Worm (Caenorhabditis elegans) whole organism, L2 larva: ENCODE data around the gene dnpp-1.

Source experiments
- C34F6.9 ChIP-seq: fragments of 150-350 bp; optimal IDR thresholded peaks from 2 replicates; lab custom pipeline; 2014; ENCODE audit warnings: missing biosample characterization, missing genetic modification characterization
- F13H6.1 ChIP-seq: sonication (generic microtip); optimal IDR thresholded peaks from 2 replicates; lab custom pipeline; 2016; ENCODE audit warnings: missing genetic modification characterization, missing compliant biosample characterization
- R02D3.7 ChIP-seq: fragments of 150-350 bp; optimal IDR thresholded peaks from 2 replicates; lab custom pipeline; 2014; ENCODE audit warnings: missing biosample characterization, missing genetic modification characterization
- Y55F3AM.14 ChIP-seq: fragments of 200-800 bp; sonication (Bioruptor generic); optimal IDR thresholded peaks from 2 replicates; lab custom pipeline; 2018; ENCODE audit warnings: mild to moderate bottlenecking, missing genetic modification characterization, missing compliant biosample characterization
- ZK546.5 ChIP-seq: sonication (generic microtip); optimal IDR thresholded peaks from 2 replicates; lab custom pipeline; 2017; ENCODE audit warnings: missing biosample characterization, missing genetic modification characterization
- alr-1 ChIP-seq: fragments of 150-350 bp; optimal IDR thresholded peaks from 2 replicates; lab custom pipeline; 2014; ENCODE audit warnings: missing biosample characterization, missing genetic modification characterization
- aly-2 ChIP-seq: fragments of 150-350 bp; optimal IDR thresholded peaks from 2 replicates; lab custom pipeline; 2014; ENCODE audit warnings: missing biosample characterization, missing genetic modification characterization
- ama-1 ChIP-seq: fragments of 150-350 bp; optimal IDR thresholded peaks from 2 replicates; lab custom pipeline; 2018; ENCODE audit warnings: inconsistent platforms
- blmp-1 ChIP-seq: sonication (generic microtip); optimal IDR thresholded peaks from 2 replicates; lab custom pipeline; 2017; ENCODE audit warnings: missing genetic modification characterization, mild to moderate bottlenecking, missing compliant biosample characterization, antibody characterized with exemption, moderate library complexity; ENCODE audit not compliant: insufficient read depth
- ceh-16 ChIP-seq: fragments of 150-350 bp; optimal IDR thresholded peaks from 2 replicates; lab custom pipeline; 2014; ENCODE audit warnings: missing biosample characterization, missing genetic modification characterization
- ceh-82 ChIP-seq: fragments of 150-350 bp; optimal IDR thresholded peaks from 2 replicates; lab custom pipeline; 2014; ENCODE audit warnings: missing biosample characterization, missing genetic modification characterization
- egl-27 ChIP-seq: sonication (generic microtip); optimal IDR thresholded peaks from 3 replicates; lab custom pipeline; 2017; ENCODE audit warnings: missing biosample characterization, missing genetic modification reagents, missing genetic modification characterization
- elt-1 ChIP-seq: fragments of 150-350 bp; optimal IDR thresholded peaks from 2 replicates; lab custom pipeline; 2014; ENCODE audit warnings: missing biosample characterization, missing genetic modification characterization
- elt-3 ChIP-seq: sonication (generic microtip); optimal IDR thresholded peaks from 2 replicates; lab custom pipeline; 2017; ENCODE audit warnings: missing biosample characterization, missing genetic modification characterization
- gmeb-1 ChIP-seq: fragments of 150-350 bp; optimal IDR thresholded peaks from 2 replicates; lab custom pipeline; 2014; ENCODE audit warnings: missing biosample characterization, missing genetic modification characterization
- lin-11 ChIP-seq: fragments of 150-350 bp; sonication (generic microtip); optimal IDR thresholded peaks from 2 replicates; lab custom pipeline; 2014; ENCODE audit warnings: missing biosample characterization, missing genetic modification characterization, inconsistent platforms, mixed read lengths
- lin-13 ChIP-seq: fragments of 150-350 bp; optimal IDR thresholded peaks from 2 replicates; lab custom pipeline; 2014; ENCODE audit warnings: missing biosample characterization, missing genetic modification reagents, missing genetic modification characterization
- lin-39 ChIP-seq: fragments of 150-350 bp; optimal IDR thresholded peaks from 2 replicates; lab custom pipeline; 2014; ENCODE audit warnings: missing biosample characterization, missing genetic modification reagents, missing genetic modification characterization
- lsy-2 ChIP-seq, 2 experiments: fragments of 150-350 bp in 1 of 2; sonication (generic microtip) in 1 of 2; optimal IDR thresholded peaks; 2 replicates each; lab custom pipeline; 2014 to 2017; ENCODE audit warnings: missing biosample characterization in 2 of 2, missing genetic modification characterization in 2 of 2
- mbf-1 ChIP-seq: sonication (generic microtip); optimal IDR thresholded peaks from 2 replicates; lab custom pipeline; 2017; ENCODE audit warnings: missing biosample characterization, missing genetic modification characterization
- mdl-1 ChIP-seq, 2 experiments: fragments of 150-350 bp in 1 of 2; sonication (generic microtip) in 1 of 2; optimal IDR thresholded peaks; 2 replicates each; lab custom pipeline; 2017; ENCODE audit warnings: missing biosample characterization in 2 of 2, missing genetic modification characterization in 2 of 2
- nhr-11 ChIP-seq: fragments of 150-350 bp; optimal IDR thresholded peaks from 2 replicates; lab custom pipeline; 2014; ENCODE audit warnings: missing biosample characterization, missing genetic modification characterization
- nhr-12 ChIP-seq: fragments of 150-350 bp; optimal IDR thresholded peaks from 2 replicates; lab custom pipeline; 2014; ENCODE audit warnings: missing biosample characterization, missing genetic modification characterization
- nhr-129 ChIP-seq: fragments of 150-350 bp; optimal IDR thresholded peaks from 2 replicates; lab custom pipeline; 2014; ENCODE audit warnings: missing biosample characterization, missing genetic modification characterization
- nhr-21 ChIP-seq: fragments of 150-350 bp; optimal IDR thresholded peaks from 2 replicates; lab custom pipeline; 2014; ENCODE audit warnings: missing biosample characterization, missing genetic modification characterization
- nhr-23 ChIP-seq: fragments of 150-350 bp; optimal IDR thresholded peaks from 2 replicates; lab custom pipeline; 2014; ENCODE audit warnings: missing biosample characterization, missing genetic modification reagents, missing genetic modification characterization
- nhr-237 ChIP-seq: fragments of 150-350 bp; optimal IDR thresholded peaks from 2 replicates; lab custom pipeline; 2014; ENCODE audit warnings: missing biosample characterization, missing genetic modification characterization
- nhr-6 ChIP-seq: fragments of 150-350 bp; optimal IDR thresholded peaks from 2 replicates; lab custom pipeline; 2014; ENCODE audit warnings: missing biosample characterization, missing genetic modification characterization
- nhr-77 ChIP-seq: fragments of 150-350 bp; optimal IDR thresholded peaks from 2 replicates; lab custom pipeline; 2014; ENCODE audit warnings: missing biosample characterization, missing genetic modification characterization
- peb-1 ChIP-seq: fragments of 150-350 bp; optimal IDR thresholded peaks from 2 replicates; lab custom pipeline; 2014; ENCODE audit warnings: missing biosample characterization, missing genetic modification characterization
- skn-1 ChIP-seq: sonication (generic microtip); optimal IDR thresholded peaks from 2 replicates; lab custom pipeline; 2017; ENCODE audit warnings: missing biosample characterization, missing genetic modification characterization
- sma-9 ChIP-seq, 2 experiments: fragments of 150-350 bp in 1 of 2; sonication (generic microtip) in 1 of 2; optimal IDR thresholded peaks; 2 replicates each; lab custom pipeline; 2014 to 2016; ENCODE audit warnings: missing genetic modification characterization in 2 of 2, mild to moderate bottlenecking in 1 of 2, missing biosample characterization in 1 of 2, missing compliant biosample characterization in 1 of 2, missing genetic modification reagents in 1 of 2, moderate library complexity in 1 of 2
- snpc-4 ChIP-seq: fragments of 150-350 bp; optimal IDR thresholded peaks from 2 replicates; lab custom pipeline; 2014; ENCODE audit warnings: missing biosample characterization, missing genetic modification characterization
- unc-39 ChIP-seq: fragments of 150-350 bp; optimal IDR thresholded peaks from 2 replicates; lab custom pipeline; 2014; ENCODE audit warnings: missing biosample characterization, missing genetic modification characterization
- unc-55 ChIP-seq: fragments of 150-350 bp; sonication (generic microtip); optimal IDR thresholded peaks from 3 replicates; lab custom pipeline; 2014; ENCODE audit warnings: missing biosample characterization, missing genetic modification reagents, missing genetic modification characterization
- unc-62 ChIP-seq: fragments of 150-350 bp; optimal IDR thresholded peaks from 2 replicates; lab custom pipeline; 2014; ENCODE audit warnings: missing biosample characterization, missing genetic modification reagents, missing genetic modification characterization
- zag-1 ChIP-seq: fragments of 150-350 bp; optimal IDR thresholded peaks from 2 replicates; lab custom pipeline; 2014; ENCODE audit warnings: missing biosample characterization, missing genetic modification characterization
- ztf-1 ChIP-seq: fragments of 200-800 bp; sonication (Bioruptor generic); conservative IDR thresholded peaks from 2 replicates; pipeline ENCODE4 v1.3.6; 2022; ENCODE audit warnings: missing genetic modification characterization, missing compliant biosample characterization
- ztf-11 ChIP-seq: sonication (generic microtip); optimal IDR thresholded peaks from 2 replicates; lab custom pipeline; 2017; ENCODE audit warnings: missing biosample characterization, missing genetic modification characterization

The dnpp-1 gene

DNA sequence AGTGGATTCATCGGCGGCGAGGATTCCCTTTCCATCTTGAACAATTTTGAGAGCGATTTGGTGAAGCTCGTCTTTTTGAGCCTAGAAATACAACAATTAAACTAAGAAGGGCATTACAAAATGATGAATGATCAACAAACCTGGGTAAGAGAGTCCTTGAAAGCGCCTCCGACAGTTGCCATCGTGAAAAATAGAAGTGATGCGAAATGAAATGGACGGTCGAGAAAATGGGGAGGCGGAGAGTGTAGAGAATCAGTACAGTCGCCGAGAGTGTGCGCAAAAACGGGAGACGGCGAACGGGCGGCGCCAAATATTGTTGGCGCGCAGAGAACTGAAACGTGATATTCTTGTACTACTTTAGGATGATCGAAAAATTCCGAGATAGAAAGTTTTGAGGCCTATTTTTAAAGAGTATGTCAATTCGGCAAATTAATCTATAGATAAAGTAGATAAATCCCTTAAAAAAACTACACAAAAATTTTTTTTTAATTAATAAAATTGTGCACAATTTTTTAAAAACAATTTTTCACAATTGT is 12.6 kb upstream of the dnpp-1 start, which contains the start of gene aldo-2 (continued):
- TF ChIP-seq peb-1 (tag; lab: Kevin White, UChicago), result no peak
- no peak for TF ChIP-seq lin-11 (tag; lab: Kevin White, UChicago)
- TF ChIP-seq lin-39, result no peak
- peak; percentile 86 for TF ChIP-seq ama-1 (lab: Kevin White, UChicago)
- TF ChIP-seq nhr-21 (tag; lab: Kevin White, UChicago), result peak; percentile 25
- TF ChIP-seq F13H6.1 (tag; lab: Kevin White, UChicago), result peak; percentile 15
- no peak for TF ChIP-seq egl-27 (tag; lab: Kevin White, UChicago)
- TF ChIP-seq elt-3, result no peak
- TF ChIP-seq alr-1 (tag; lab: Kevin White, UChicago), result no peak
- TF ChIP-seq elt-1 (tag; lab: Kevin White, UChicago), result no peak
- TF ChIP-seq unc-55 (GFP tag; lab: Kevin White, UChicago), result no peak
- TF ChIP-seq nhr-11 (tag; lab: Kevin White, UChicago), result no peak
- TF ChIP-seq ceh-16 (tag; lab: Kevin White, UChicago), result peak; percentile 9
- no peak for TF ChIP-seq mbf-1 (tag; lab: Kevin White, UChicago)
- peak; percentile 23 for TF ChIP-seq gmeb-1 (tag; lab: Kevin White, UChicago)
- TF ChIP-seq blmp-1 (tag; lab: Kevin White, UChicago), result peak; percentile 6
- no peak for TF ChIP-seq R02D3.7 (tag; lab: Kevin White, UChicago)
- TF ChIP-seq nhr-12 (tag; lab: Kevin White, UChicago), result no peak
- TF ChIP-seq snpc-4 (tag; lab: Kevin White, UChicago), result no peak

DNA sequence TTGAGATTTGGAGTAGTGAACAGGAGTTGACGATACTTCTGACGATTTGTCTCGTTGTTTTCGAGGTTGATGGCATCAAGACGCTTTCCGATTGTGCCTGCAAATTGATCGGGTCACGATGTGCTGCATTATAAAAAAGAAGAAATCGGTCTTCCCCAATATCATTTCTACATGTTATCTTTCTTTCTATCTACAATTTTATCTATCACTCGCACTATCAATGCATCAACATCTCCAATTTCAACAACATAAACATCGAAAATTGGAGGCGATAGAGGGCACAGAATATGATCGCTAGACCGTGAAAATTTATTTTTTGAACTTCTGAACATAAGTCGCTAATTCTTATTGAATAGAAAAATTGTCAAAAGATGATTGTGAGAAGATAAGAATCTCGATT is 12.1 kb upstream of the dnpp-1 start:
- TF ChIP-seq nhr-237, result no peak
- TF ChIP-seq ztf-1 (GFP tag; lab: Robert Waterston, UW), result no peak
- peak; percentile 5 for TF ChIP-seq lin-13 (GFP tag; lab: Kevin White, UChicago)

DNA sequence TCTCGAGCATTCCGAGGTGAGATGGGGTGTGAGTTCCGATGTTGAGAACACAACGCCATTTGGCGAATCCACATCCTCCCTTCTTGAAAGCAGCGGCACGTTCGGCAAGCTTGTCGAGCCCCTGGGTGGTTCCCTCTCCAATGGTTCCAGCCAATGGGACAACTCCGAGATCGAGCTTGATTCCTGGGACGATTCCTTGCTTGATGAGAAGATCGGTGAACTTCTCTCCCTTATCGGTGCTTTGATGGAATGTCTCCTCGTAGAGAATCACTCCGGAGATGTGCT is 11.8 kb upstream of the dnpp-1 start:
- TF ChIP-seq sma-9 (GFP tag; optimal IDR thresholded peaks at IDR 0.05; lab: Kevin White, UChicago) (no peak), sma-9 (tag; optimal IDR thresholded peaks at IDR 0.05; lab: Kevin White, UChicago) (no peak), nhr-11 (tag; lab: Kevin White, UChicago) (no peak), nhr-21 (tag; lab: Kevin White, UChicago) (no peak)

DNA sequence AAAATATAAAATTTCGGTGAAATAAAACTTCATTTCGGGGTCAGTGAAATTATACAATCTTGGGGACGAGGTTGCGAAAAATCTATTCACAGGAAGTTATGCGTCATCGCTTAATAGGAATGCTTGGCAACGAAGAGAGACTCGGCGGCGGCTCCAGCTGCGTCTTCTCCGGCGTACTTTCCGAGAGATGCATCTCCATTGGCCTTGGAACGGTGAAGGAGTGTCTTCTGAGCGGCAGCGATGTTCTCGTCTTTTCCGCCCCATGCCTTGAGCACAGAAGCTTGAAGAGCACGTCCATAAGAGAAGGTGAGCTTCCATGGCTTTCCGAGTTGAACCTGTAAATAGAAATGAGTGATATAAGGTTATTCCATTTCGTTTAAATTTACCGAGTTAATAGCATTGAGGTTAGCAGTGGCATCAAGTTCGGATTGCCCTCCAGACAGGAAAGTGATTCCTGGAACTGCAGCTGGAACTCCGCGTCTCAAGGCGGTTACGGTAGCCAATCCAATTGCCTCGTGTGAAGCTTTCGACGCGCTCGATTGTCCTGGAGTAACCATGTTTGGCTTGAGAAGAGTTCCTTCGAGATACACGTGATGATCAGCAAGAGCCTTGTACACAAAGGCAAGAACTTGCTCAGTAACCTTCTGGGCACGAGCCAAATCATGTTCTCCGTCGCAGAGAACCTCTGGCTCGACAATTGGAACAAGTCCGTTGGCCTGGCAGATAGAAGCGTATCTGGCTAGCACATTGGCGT is 11.2 kb upstream of the dnpp-1 start:
- TF ChIP-seq R02D3.7 (tag; lab: Kevin White, UChicago) (no peak), F13H6.1 (tag; lab: Kevin White, UChicago) (no peak), nhr-129 (peak; percentile 6), egl-27 (tag; lab: Kevin White, UChicago) (no peak), elt-1 (tag; lab: Kevin White, UChicago) (no peak), nhr-77 (tag; lab: Kevin White, UChicago) (no peak), ama-1 (lab: Kevin White, UChicago) (no peak)
- TF ChIP-seq, all 48 proteins: peak for 1

DNA sequence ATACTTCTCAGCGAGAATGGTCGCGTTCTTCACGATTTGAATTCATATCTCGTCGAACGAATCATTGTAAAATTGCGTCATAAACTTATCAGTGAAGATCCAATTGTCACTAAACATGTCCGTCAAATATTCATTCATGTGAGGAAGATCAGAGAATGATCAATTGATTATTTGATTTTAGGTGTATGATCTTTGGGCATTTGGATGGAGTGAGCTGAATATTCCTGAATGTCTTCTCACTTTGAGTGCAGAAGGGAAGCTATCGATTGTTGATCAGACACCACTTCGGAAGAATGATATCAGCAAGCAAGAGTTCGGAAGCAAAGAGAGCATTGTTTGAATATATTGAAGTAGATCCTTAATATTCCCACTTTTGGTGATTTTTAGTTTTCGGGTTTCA is 10.7 kb upstream of the dnpp-1 start:
- TF ChIP-seq sma-9 (GFP tag; optimal IDR thresholded peaks at IDR 0.05; lab: Kevin White, UChicago), result peak; percentile 74
- no peak for TF ChIP-seq sma-9 (tag; optimal IDR thresholded peaks at IDR 0.05; lab: Kevin White, UChicago)
- no peak for TF ChIP-seq Y55F3AM.14 (GFP tag; lab: Kevin White, UChicago)
- no peak for TF ChIP-seq ceh-16 (tag; lab: Kevin White, UChicago)
- TF ChIP-seq nhr-6 (tag; lab: Kevin White, UChicago), result peak; percentile 31
- no peak for TF ChIP-seq egl-27 (tag; lab: Kevin White, UChicago)
- TF ChIP-seq nhr-23, result no peak
- no peak for TF ChIP-seq elt-1 (tag; lab: Kevin White, UChicago)
- no peak for TF ChIP-seq R02D3.7 (tag; lab: Kevin White, UChicago)
- TF ChIP-seq aly-2 (tag; lab: Kevin White, UChicago), result no peak
- no peak for TF ChIP-seq ztf-11
- TF ChIP-seq C34F6.9 (tag; lab: Kevin White, UChicago), result no peak
- peak in 1 of 2 experiments; percentile 56 for TF ChIP-seq lsy-2 (tag; optimal IDR thresholded peaks at IDR 0.05; lab: Kevin White, UChicago)
- no peak for TF ChIP-seq nhr-237
- no peak for TF ChIP-seq zag-1 (tag; lab: Kevin White, UChicago)
- TF ChIP-seq mbf-1 (tag; lab: Kevin White, UChicago), result no peak
- no peak for TF ChIP-seq elt-3
- no peak for TF ChIP-seq unc-39 (tag; lab: Kevin White, UChicago)
- no peak for TF ChIP-seq lin-39
- TF ChIP-seq lin-13 (GFP tag; lab: Kevin White, UChicago), result peak; percentile 15
- no peak for TF ChIP-seq lin-11 (tag; lab: Kevin White, UChicago)
- TF ChIP-seq snpc-4 (tag; lab: Kevin White, UChicago), result no peak
- peak; percentile 65 for TF ChIP-seq blmp-1 (tag; lab: Kevin White, UChicago)
- no peak for TF ChIP-seq ZK546.5 (tag; lab: Kevin White, UChicago)
- TF ChIP-seq mdl-1 (tag; optimal IDR thresholded peaks at IDR 0.05; lab: Kevin White, UChicago), result peak in 1 of 2 experiments; percentile 42
- peak; percentile 34 for TF ChIP-seq unc-62
- no peak for TF ChIP-seq nhr-12 (tag; lab: Kevin White, UChicago)
- peak; percentile 96 for TF ChIP-seq nhr-21 (tag; lab: Kevin White, UChicago)
- TF ChIP-seq ceh-82 (tag; lab: Kevin White, UChicago), result no peak
- TF ChIP-seq skn-1, result peak; percentile 34
- TF ChIP-seq ama-1 (lab: Kevin White, UChicago), result peak; percentile 87
- no peak for TF ChIP-seq alr-1 (tag; lab: Kevin White, UChicago)
- TF ChIP-seq F13H6.1 (tag; lab: Kevin White, UChicago), result no peak
- peak; percentile 68 for TF ChIP-seq gmeb-1 (tag; lab: Kevin White, UChicago)
- TF ChIP-seq nhr-77 (tag; lab: Kevin White, UChicago), result no peak
